Fruit fly (Drosophila melanogaster): ENCODE results near the gene CG1677.

CG1677 gene

DNA sequence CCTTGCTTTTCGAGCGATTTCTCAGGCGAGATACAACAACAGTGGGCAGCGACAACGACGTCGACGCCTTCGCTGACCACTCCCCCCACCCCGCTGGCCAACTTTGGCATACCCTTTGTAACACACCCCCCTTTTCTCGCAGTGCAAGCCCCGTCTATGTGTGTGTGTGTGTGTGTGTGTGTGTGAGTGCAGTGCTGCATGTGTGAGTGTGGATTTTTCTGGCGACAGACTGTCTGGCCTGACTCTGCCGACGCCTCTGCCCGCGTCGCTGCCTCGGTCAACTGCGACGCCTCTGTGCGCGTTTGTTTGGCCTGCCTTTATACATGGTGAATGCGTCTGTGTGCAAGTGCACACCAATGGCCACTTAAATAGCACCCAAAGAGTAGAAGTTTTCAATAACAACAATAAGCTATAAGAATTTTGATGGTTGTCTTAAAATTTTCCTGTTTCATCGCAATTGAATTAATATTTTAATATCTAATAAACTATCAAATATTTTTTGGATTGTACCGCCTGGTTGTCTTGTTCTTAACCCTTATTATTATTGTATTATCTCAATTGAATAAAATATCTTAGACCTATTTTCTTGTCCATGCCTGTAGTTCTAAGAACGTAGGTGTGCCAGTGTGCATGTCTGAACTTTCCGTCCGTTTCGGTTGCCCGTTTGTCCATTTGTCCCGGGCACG lies 111.6 kb downstream of the CG1677 start (continued):
- peak; percentile 93 for TF ChIP-seq CG3032 (tag; optimal IDR thresholded peaks at IDR 0.05)
- peak; percentile 84 for TF ChIP-seq Gug (GFP tag; IDR thresholded peaks at IDR 0.05)
- TF ChIP-seq CG1621 (tag; optimal IDR thresholded peaks at IDR 0.05) = peak; percentile 82
- TF ChIP-seq CG3919 (GFP tag; optimal IDR thresholded peaks at IDR 0.05) = peak; percentile 81
- peak; percentile 91 for TF ChIP-seq CG6808 (GFP tag; optimal IDR thresholded peaks at IDR 0.05)
- peak; percentile 69 for TF ChIP-seq CG7368 (GFP tag; optimal IDR thresholded peaks at IDR 0.05)
- no peak for TF ChIP-seq Hr38 (GFP tag; optimal IDR thresholded peaks at IDR 0.05)
- TF ChIP-seq Smox (GFP tag; optimal IDR thresholded peaks at IDR 0.05) = peak; percentile 85
- TF ChIP-seq fd59A (GFP tag; optimal IDR thresholded peaks at IDR 0.05) = peak; percentile 86
- TF ChIP-seq CG15336 (GFP tag; IDR thresholded peaks at IDR 0.05) = peak; percentile 95
- TF ChIP-seq Ets21C (GFP tag; optimal IDR thresholded peaks at IDR 0.05) = peak; percentile 54
- TF ChIP-seq fd85E (GFP tag; optimal IDR thresholded peaks at IDR 0.05) = no peak
- TF ChIP-seq acj6 (GFP tag; optimal IDR thresholded peaks at IDR 0.05) = peak; percentile 86
- TF ChIP-seq CG8632 (GFP tag; optimal IDR thresholded peaks at IDR 0.05) = peak; percentile 87
- peak; percentile 89 for TF ChIP-seq OdsH (GFP tag; optimal IDR thresholded peaks at IDR 0.05)
- peak; percentile 55 for TF ChIP-seq dac (GFP tag; optimal IDR thresholded peaks at IDR 0.05)
- TF ChIP-seq svp (GFP tag) = peak; percentile 92
- peak; percentile 72 for TF ChIP-seq Sox14 (GFP tag; optimal IDR thresholded peaks at IDR 0.05)

DNA sequence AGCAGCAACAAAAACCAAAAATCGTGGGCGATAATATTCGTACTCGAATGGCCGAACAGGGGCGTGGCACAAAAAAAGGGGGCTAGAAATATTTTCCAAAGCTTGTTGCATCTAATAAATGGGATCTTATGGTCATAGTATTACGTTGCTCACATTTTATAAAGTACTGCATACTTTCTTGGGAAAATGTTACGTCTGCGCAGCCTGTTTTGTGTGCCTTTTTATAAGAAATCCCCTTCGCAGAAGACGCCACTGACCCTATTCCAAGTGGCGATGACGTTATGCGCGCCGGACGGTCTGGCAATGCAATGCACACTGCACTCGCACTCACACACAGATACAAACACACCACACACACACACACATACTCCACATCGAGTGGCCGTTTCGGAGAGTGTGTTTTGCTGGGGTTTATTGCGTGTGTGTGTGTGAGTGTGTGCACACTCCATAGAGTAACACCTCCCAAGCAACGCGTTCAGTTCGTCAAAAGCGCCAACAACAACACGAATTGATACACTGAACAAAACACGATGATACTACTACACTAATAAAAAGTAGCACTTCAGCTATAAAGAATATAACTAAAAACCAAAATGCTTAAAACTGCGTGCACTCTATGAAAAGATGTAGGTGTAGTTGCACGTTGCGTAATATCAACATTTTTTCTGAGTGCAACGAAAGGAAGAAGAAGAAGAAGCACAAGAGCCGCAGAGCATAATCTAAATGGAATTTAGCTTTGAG lies 112.3 kb downstream of the CG1677 start:
- TF ChIP-seq CG15336 (GFP tag; IDR thresholded peaks at IDR 0.05) = peak; percentile 90
- TF ChIP-seq Hr4 (GFP tag; optimal IDR thresholded peaks at IDR 0.05) = peak; percentile 79
- peak; percentile 82 for TF ChIP-seq CG32006 (GFP tag; optimal IDR thresholded peaks at IDR 0.05)
- peak; percentile 72 for TF ChIP-seq net (GFP tag; optimal IDR thresholded peaks at IDR 0.05)
- TF ChIP-seq vri (GFP tag; optimal IDR thresholded peaks at IDR 0.05) = peak; percentile 64
- TF ChIP-seq CG6276 (GFP tag; optimal IDR thresholded peaks at IDR 0.05) = peak; percentile 80
- peak; percentile 84 for TF ChIP-seq Sox14 (GFP tag; optimal IDR thresholded peaks at IDR 0.05)
- peak; percentile 15 for TF ChIP-seq fd85E (GFP tag; optimal IDR thresholded peaks at IDR 0.05)
- peak; percentile 89 for TF ChIP-seq pdm3 (GFP tag; optimal IDR thresholded peaks at IDR 0.05)
- peak; percentile 84 for TF ChIP-seq fd59A (GFP tag; optimal IDR thresholded peaks at IDR 0.05)
- TF ChIP-seq CG8319 (GFP tag; optimal IDR thresholded peaks at IDR 0.05) = peak; percentile 73
- TF ChIP-seq CG6163 (GFP tag; IDR thresholded peaks at IDR 0.05) = peak; percentile 94
- TF ChIP-seq CG34406 (GFP tag; optimal IDR thresholded peaks at IDR 0.05) = peak; percentile 75
- TF ChIP-seq cyc (GFP tag; optimal IDR thresholded peaks at IDR 0.05) = peak; percentile 87
- peak; percentile 78 for TF ChIP-seq dac (GFP tag; optimal IDR thresholded peaks at IDR 0.05)
- peak; percentile 79 for TF ChIP-seq Eip75B (GFP tag; optimal IDR thresholded peaks at IDR 0.05)
- TF ChIP-seq Ets96B (tag; optimal IDR thresholded peaks at IDR 0.05) = peak; percentile 82
- TF ChIP-seq esn (GFP tag; optimal IDR thresholded peaks at IDR 0.05) = peak; percentile 83
- peak; percentile 89 for TF ChIP-seq Gug (GFP tag; IDR thresholded peaks at IDR 0.05)
- TF ChIP-seq CG8632 (GFP tag; optimal IDR thresholded peaks at IDR 0.05) = peak; percentile 76
- peak; percentile 75 for TF ChIP-seq CG4318 (GFP tag; optimal IDR thresholded peaks at IDR 0.05)
- peak; percentile 63 to 94 for TF ChIP-seq salr (GFP tag; optimal IDR thresholded peaks at IDR 0.05)
- TF ChIP-seq ss (GFP tag; optimal IDR thresholded peaks at IDR 0.05) = peak; percentile 80 to 87
- TF ChIP-seq Eip78C (GFP tag) = peak; percentile 95
- peak; percentile 85 for TF ChIP-seq topi (GFP tag; optimal IDR thresholded peaks at IDR 0.05)
- peak; percentile 88 for TF ChIP-seq CG10669 (GFP tag; optimal IDR thresholded peaks at IDR 0.05)
- peak; percentile 91 for TF ChIP-seq OdsH (GFP tag; optimal IDR thresholded peaks at IDR 0.05)
- TF ChIP-seq CG6854 (GFP tag; optimal IDR thresholded peaks at IDR 0.05) = peak; percentile 60
- peak; percentile 82 for TF ChIP-seq lz (GFP tag; optimal IDR thresholded peaks at IDR 0.05)
- TF ChIP-seq CG1621 (tag; optimal IDR thresholded peaks at IDR 0.05) = peak; percentile 85
- peak; percentile 83 for TF ChIP-seq CG10631 (GFP tag; optimal IDR thresholded peaks at IDR 0.05)
- TF ChIP-seq Hr38 (GFP tag; optimal IDR thresholded peaks at IDR 0.05) = no peak
- TF ChIP-seq CG3032 (tag; optimal IDR thresholded peaks at IDR 0.05) = peak; percentile 85
- peak; percentile 68 for TF ChIP-seq CG16779 (tag; optimal IDR thresholded peaks at IDR 0.05)
- peak; percentile 80 for TF ChIP-seq CG11294 (GFP tag; IDR thresholded peaks at IDR 0.05)
- TF ChIP-seq Blimp-1 (GFP tag; optimal IDR thresholded peaks at IDR 0.05) = peak; percentile 63
- peak; percentile 86 for TF ChIP-seq Met (GFP tag; optimal IDR thresholded peaks at IDR 0.05)
- TF ChIP-seq Smox (GFP tag; optimal IDR thresholded peaks at IDR 0.05) = peak; percentile 83
- TF ChIP-seq CG9139 (GFP tag; optimal IDR thresholded peaks at IDR 0.05) = peak; percentile 69
- TF ChIP-seq Sox15 (GFP tag; optimal IDR thresholded peaks at IDR 0.05) = peak; percentile 81

Measured in whole organism, prepupa.